Worm (Caenorhabditis elegans) whole organism, late embryonic: ENCODE results near the gene tag-180.

Experiments
- C08G9.2 ChIP-seq: sonication (generic microtip); optimal IDR thresholded peaks from 2 replicates; lab custom pipeline; 2016; ENCODE audit warnings: mild to moderate bottlenecking, missing genetic modification characterization, moderate library complexity, missing compliant biosample characterization
- C38D4.7 ChIP-seq: fragments of 200-800 bp; sonication (Bioruptor generic); optimal IDR thresholded peaks from 2 replicates; lab custom pipeline; 2018; ENCODE audit warnings: mild to moderate bottlenecking, missing genetic modification characterization, moderate library complexity, missing compliant biosample characterization
- F13H6.1 ChIP-seq: sonication (generic microtip); optimal IDR thresholded peaks from 2 replicates; lab custom pipeline; 2016; ENCODE audit warnings: missing genetic modification characterization, missing compliant biosample characterization
- K09A11.1 ChIP-seq: sonication (generic microtip); optimal IDR thresholded peaks from 2 replicates; lab custom pipeline; 2017; ENCODE audit warnings: antibody characterized with exemption, mild to moderate bottlenecking, missing genetic modification characterization, missing compliant biosample characterization; ENCODE audit not compliant: insufficient read depth
- T23F11.4 ChIP-seq: fragments of 200-800 bp; sonication (Bioruptor generic); optimal IDR thresholded peaks from 2 replicates; lab custom pipeline; 2018; ENCODE audit warnings: mild to moderate bottlenecking, missing genetic modification characterization, missing compliant biosample characterization
- Y22D7AL.16 ChIP-seq: sonication (generic microtip); optimal IDR thresholded peaks from 2 replicates; lab custom pipeline; 2016; ENCODE audit warnings: missing genetic modification characterization, missing compliant biosample characterization
- ceh-14 ChIP-seq: sonication (generic microtip); optimal IDR thresholded peaks from 2 replicates; lab custom pipeline; 2016; ENCODE audit warnings: missing genotype, missing genetic modification characterization, missing compliant biosample characterization
- ceh-18 ChIP-seq: sonication (generic microtip); optimal IDR thresholded peaks from 2 replicates; lab custom pipeline; 2016; ENCODE audit warnings: missing genetic modification characterization, missing compliant biosample characterization
- ceh-19 ChIP-seq: fragments of 200-800 bp; sonication (Bioruptor generic); optimal IDR thresholded peaks from 2 replicates; lab custom pipeline; 2018; ENCODE audit warnings: mild to moderate bottlenecking, missing genetic modification characterization, missing compliant biosample characterization
- ceh-22 ChIP-seq: sonication (generic microtip); optimal IDR thresholded peaks from 2 replicates; lab custom pipeline; 2017; ENCODE audit warnings: missing biosample characterization, missing genetic modification characterization
- ceh-31 ChIP-seq: sonication (generic microtip); optimal IDR thresholded peaks from 2 replicates; lab custom pipeline; 2016; ENCODE audit warnings: missing genetic modification characterization, missing compliant biosample characterization
- ceh-34 ChIP-seq: sonication (generic microtip); optimal IDR thresholded peaks from 2 replicates; lab custom pipeline; 2016; ENCODE audit warnings: mild to moderate bottlenecking, missing genetic modification characterization, missing compliant biosample characterization
- ceh-48 ChIP-seq: sonication (generic microtip); optimal IDR thresholded peaks from 2 replicates; lab custom pipeline; 2016; ENCODE audit warnings: missing genetic modification characterization, inconsistent platforms, missing compliant biosample characterization
- ceh-9 ChIP-seq: sonication (generic microtip); optimal IDR thresholded peaks from 2 replicates; lab custom pipeline; 2016; ENCODE audit warnings: mild to moderate bottlenecking, missing genetic modification characterization, inconsistent platforms, missing compliant biosample characterization
- che-1 ChIP-seq: sonication (generic microtip); optimal IDR thresholded peaks from 2 replicates; lab custom pipeline; 2016; ENCODE audit warnings: mild to moderate bottlenecking, missing genetic modification characterization, missing compliant biosample characterization
- dmd-4 ChIP-seq: sonication (generic microtip); optimal IDR thresholded peaks from 2 replicates; lab custom pipeline; 2016; ENCODE audit warnings: borderline replicate concordance, missing genetic modification characterization, missing compliant biosample characterization
- dve-1 ChIP-seq: sonication (generic microtip); optimal IDR thresholded peaks from 2 replicates; lab custom pipeline; 2017; ENCODE audit warnings: antibody characterized with exemption, mild to moderate bottlenecking, missing genetic modification characterization, missing compliant biosample characterization
- elt-2 ChIP-seq: sonication (generic microtip); optimal IDR thresholded peaks from 2 replicates; lab custom pipeline; 2016; ENCODE audit warnings: missing genetic modification reagents, missing genetic modification characterization, missing compliant biosample characterization
- elt-4 ChIP-seq: sonication (generic microtip); optimal IDR thresholded peaks from 2 replicates; lab custom pipeline; 2016; ENCODE audit warnings: missing genetic modification characterization, missing compliant biosample characterization
- ets-4 ChIP-seq: sonication (generic microtip); optimal IDR thresholded peaks from 2 replicates; lab custom pipeline; 2016; ENCODE audit warnings: missing genetic modification characterization, missing compliant biosample characterization
- gmeb-2 ChIP-seq: sonication (generic microtip); optimal IDR thresholded peaks from 2 replicates; lab custom pipeline; 2016; ENCODE audit warnings: missing genetic modification characterization, inconsistent platforms, missing compliant biosample characterization
- hlh-30 ChIP-seq: sonication (generic microtip); optimal IDR thresholded peaks from 2 replicates; lab custom pipeline; 2017; ENCODE audit warnings: antibody characterized with exemption, missing genetic modification characterization, missing compliant biosample characterization; ENCODE audit not compliant: insufficient read depth
- lim-6 ChIP-seq: sonication (generic microtip); optimal IDR thresholded peaks from 2 replicates; lab custom pipeline; 2016; ENCODE audit warnings: missing genetic modification characterization, missing compliant biosample characterization
- lin-11 ChIP-seq: fragments of 200-800 bp; sonication (Bioruptor generic); optimal IDR thresholded peaks from 2 replicates; lab custom pipeline; 2018; ENCODE audit warnings: mild to moderate bottlenecking, missing genetic modification characterization, missing compliant biosample characterization
- madf-2 ChIP-seq: sonication (generic microtip); optimal IDR thresholded peaks from 2 replicates; lab custom pipeline; 2017; ENCODE audit warnings: missing genetic modification characterization, missing compliant biosample characterization
- mec-3 ChIP-seq: sonication (generic microtip); optimal IDR thresholded peaks from 2 replicates; lab custom pipeline; 2016; ENCODE audit warnings: borderline replicate concordance, missing genetic modification characterization, missing compliant biosample characterization
- nfya-1 ChIP-seq: sonication (generic microtip); optimal IDR thresholded peaks from 2 replicates; lab custom pipeline; 2017; ENCODE audit warnings: missing genetic modification characterization, mild to moderate bottlenecking, missing compliant biosample characterization, antibody characterized with exemption, moderate library complexity
- nhr-232 ChIP-seq: sonication (generic microtip); optimal IDR thresholded peaks from 2 replicates; lab custom pipeline; 2016; ENCODE audit warnings: missing genetic modification characterization, missing compliant biosample characterization
- pag-3 ChIP-seq: sonication (generic microtip); optimal IDR thresholded peaks from 2 replicates; lab custom pipeline; 2016; ENCODE audit warnings: missing compliant biosample characterization, missing genetic modification characterization, borderline replicate concordance
- pat-9 ChIP-seq: fragments of 200-800 bp; sonication (Bioruptor generic); optimal IDR thresholded peaks from 2 replicates; lab custom pipeline; 2018; ENCODE audit warnings: mild to moderate bottlenecking, missing genetic modification characterization, moderate library complexity, missing compliant biosample characterization
- pax-1 ChIP-seq: fragments of 150-350 bp; optimal IDR thresholded peaks from 2 replicates; lab custom pipeline; 2014; ENCODE audit warnings: missing biosample characterization, missing genetic modification characterization
- pha-2 ChIP-seq: sonication (generic microtip); optimal IDR thresholded peaks from 2 replicates; lab custom pipeline; 2017; ENCODE audit warnings: mild to moderate bottlenecking, missing genetic modification characterization, missing compliant biosample characterization
- pros-1 ChIP-seq: fragments of 150-350 bp; optimal IDR thresholded peaks from 2 replicates; lab custom pipeline; 2014; ENCODE audit warnings: missing biosample characterization, missing genetic modification reagents, missing genetic modification characterization
- ref-2 ChIP-seq: sonication (generic microtip); optimal IDR thresholded peaks from 2 replicates; lab custom pipeline; 2016; ENCODE audit warnings: missing genetic modification characterization, missing compliant biosample characterization
- sdc-2 ChIP-seq: sonication (generic microtip); optimal IDR thresholded peaks from 2 replicates; lab custom pipeline; 2016; ENCODE audit warnings: missing genotype, missing genetic modification characterization, missing compliant biosample characterization
- syd-9 ChIP-seq: sonication (generic microtip); optimal IDR thresholded peaks from 2 replicates; lab custom pipeline; 2016; ENCODE audit warnings: mild to moderate bottlenecking, missing genetic modification characterization, moderate library complexity, missing compliant biosample characterization
- tbx-2 ChIP-seq: sonication (generic microtip); optimal IDR thresholded peaks from 2 replicates; lab custom pipeline; 2016; ENCODE audit warnings: missing genetic modification characterization, missing compliant biosample characterization
- ttx-3 ChIP-seq: sonication (generic microtip); optimal IDR thresholded peaks from 2 replicates; lab custom pipeline; 2016; ENCODE audit warnings: missing genetic modification reagents, missing genetic modification characterization, missing compliant biosample characterization
- unc-3 ChIP-seq, 2 experiments: fragments of 200-800 bp in 1 of 2; sonication (Bioruptor generic) in 1 of 2; sonication (generic microtip) in 1 of 2; conservative IDR thresholded peaks in 1 of 2; optimal IDR thresholded peaks in 1 of 2; 2 replicates each; pipeline versions ENCODE4 v1.3.6 to Lab custom; 2016 to 2022; ENCODE audit warnings: missing compliant biosample characterization in 2 of 2, missing genetic modification characterization in 2 of 2, missing genetic modification reagents in 1 of 2
- unc-42 ChIP-seq: sonication (generic microtip); optimal IDR thresholded peaks from 2 replicates; lab custom pipeline; 2016; ENCODE audit warnings: missing genotype, missing genetic modification characterization, missing compliant biosample characterization
- unc-55 ChIP-seq: sonication (generic microtip); optimal IDR thresholded peaks from 2 replicates; lab custom pipeline; 2017; ENCODE audit warnings: missing biosample characterization, missing genetic modification reagents, missing genetic modification characterization
- unc-86 ChIP-seq: sonication (generic microtip); optimal IDR thresholded peaks from 2 replicates; lab custom pipeline; 2016; ENCODE audit warnings: missing genetic modification characterization, missing compliant biosample characterization
- zip-5 ChIP-seq: sonication (generic microtip); optimal IDR thresholded peaks from 2 replicates; lab custom pipeline; 2016; ENCODE audit warnings: missing genetic modification characterization, missing compliant biosample characterization
- ztf-16 ChIP-seq: sonication (generic microtip); optimal IDR thresholded peaks from 2 replicates; lab custom pipeline; 2017; ENCODE audit warnings: missing genetic modification characterization, missing compliant biosample characterization

Gene tag-180

ce11 chrII:11349892-11350291 lies 20.7 kb upstream of the tag-180 start, which contains the start of gene dph-5:
Gene dph-5 (plus strand): TSS chrII:11350192.
- TF ChIP-seq K09A11.1 (tag; lab: Kevin White, UChicago), result no peak

DNA sequence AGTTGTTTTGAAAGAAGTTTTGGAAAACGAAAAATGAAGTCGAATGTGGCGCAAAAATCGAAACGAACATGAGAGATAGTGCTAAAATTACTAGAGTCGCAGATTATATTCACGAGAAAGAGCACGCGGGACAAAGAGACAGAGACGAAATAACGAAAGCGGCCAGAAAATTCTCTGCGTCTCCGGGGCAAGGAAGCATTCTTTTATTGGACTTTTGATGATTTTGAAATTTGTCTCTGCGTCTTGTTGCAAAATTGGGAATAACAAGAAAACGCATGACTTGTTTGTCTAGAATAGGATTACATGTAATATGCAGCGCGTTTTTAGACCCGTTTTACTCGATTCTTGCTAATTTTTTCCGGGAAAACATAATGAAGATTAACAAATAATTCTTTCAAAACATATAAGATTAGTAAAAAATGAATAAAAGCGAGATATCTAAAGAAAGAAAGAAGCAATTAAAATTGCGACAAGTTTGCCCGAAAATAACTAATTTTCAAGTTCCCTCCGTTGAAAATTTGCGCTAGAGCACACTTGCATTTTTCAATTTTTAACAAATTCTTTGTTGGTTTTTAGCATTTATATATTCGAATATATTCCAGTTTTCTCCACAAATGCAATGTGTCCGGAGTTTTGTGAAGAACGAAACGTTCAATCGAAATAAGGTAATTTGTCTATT lies 18.8 kb upstream of the tag-180 start, which contains the start of the genes B0491.6 and pigm-1:
B0491.6 (minus strand) TSS at position 466 of the 679 bp plus-strand sequence.
pigm-1 (plus strand) TSS at position 568 of the 679 bp plus-strand sequence.
- TF ChIP-seq tbx-2 (tag; lab: Kevin White, UChicago) (peak; percentile 46), nfya-1 (tag; lab: Kevin White, UChicago) (peak; percentile 42), hlh-30 (tag; lab: Kevin White, UChicago) (peak; percentile 19), dmd-4 (tag; lab: Kevin White, UChicago) (no peak), mec-3 (tag; lab: Kevin White, UChicago) (no peak), K09A11.1 (tag; lab: Kevin White, UChicago) (no peak), pros-1 (tag; lab: Kevin White, UChicago) (peak; percentile 4), sdc-2 (tag; lab: Kevin White, UChicago) (no peak), F13H6.1 (no peak), lim-6 (peak; percentile 15), ceh-31 (peak; percentile 44), T23F11.4 (no peak), ceh-9 (tag; lab: Kevin White, UChicago) (no peak), ceh-14 (tag; lab: Kevin White, UChicago) (peak; percentile 67), pha-2 (tag; lab: Kevin White, UChicago) (peak; percentile 34), ets-4 (tag; lab: Kevin White, UChicago) (peak; percentile 9), unc-55 (GFP tag; lab: Kevin White, UChicago) (peak; percentile 16), unc-42 (tag; lab: Kevin White, UChicago) (peak; percentile 91)

- TF ChIP-seq Y22D7AL.16 (peak; percentile 0), ceh-34 (tag; lab: Kevin White, UChicago) (peak; percentile 39), che-1 (tag; lab: Kevin White, UChicago) (peak; percentile 42), C08G9.2 (no peak), syd-9 (tag; lab: Kevin White, UChicago) (no peak), K09A11.1 (tag; lab: Kevin White, UChicago) (peak; percentile 48), pag-3 (no peak), madf-2 (tag; lab: Kevin White, UChicago) (peak; percentile 7), tbx-2 (tag; lab: Kevin White, UChicago) (peak; percentile 59), nhr-232 (tag; lab: Kevin White, UChicago) (peak; percentile 1), nfya-1 (tag; lab: Kevin White, UChicago) (peak; percentile 60), zip-5 (tag; lab: Kevin White, UChicago) (no peak), ceh-31 (peak; percentile 59), C38D4.7 (peak; percentile 25), ztf-16 (no peak), ceh-19 (GFP tag; lab: Kevin White, UChicago) (no peak), ceh-9 (tag; lab: Kevin White, UChicago) (no peak), elt-4 (tag; lab: Kevin White, UChicago) (no peak), ceh-14 (tag; lab: Kevin White, UChicago) (peak; percentile 58), unc-86 (tag; lab: Kevin White, UChicago) (peak; percentile 58), ref-2 (peak; percentile 46), unc-3 (GFP tag; conservative IDR thresholded peaks at IDR 0.05; lab: Robert Waterston, UW) (no peak), unc-3 (tag; optimal IDR thresholded peaks at IDR 0.05; lab: Kevin White, UChicago) (peak; percentile 48), unc-42 (tag; lab: Kevin White, UChicago) (peak; percentile 37), gmeb-2 (tag; lab: Kevin White, UChicago) (peak; percentile 11), lin-11 (peak; percentile 29), dve-1 (tag; lab: Kevin White, UChicago) (peak; percentile 55), elt-2 (tag; lab: Kevin White, UChicago) (peak; percentile 73), pat-9 (tag; lab: Kevin White, UChicago) (peak; percentile 18), pha-2 (tag; lab: Kevin White, UChicago) (peak; percentile 9), ceh-22 (tag; lab: Kevin White, UChicago) (no peak), sdc-2 (tag; lab: Kevin White, UChicago) (no peak), ttx-3 (peak; percentile 44), pax-1 (peak; percentile 38), ceh-18 (tag; lab: Kevin White, UChicago) (peak; percentile 31), ceh-48 (peak; percentile 29)
Observed at ce11 chrII:11345570-11346029, 16.4 kb upstream of the tag-180 start, which contains the start of gene nduf-11. Gene nduf-11 (minus strand): TSS chrII:11345620.
